Worm (Caenorhabditis elegans) whole organism, L4/young adult: ENCODE results near the gene R05A10.4.

ENCODE experiments used
- W03F9.2 ChIP-seq: fragments of 150-350 bp; optimal IDR thresholded peaks from 2 replicates; lab custom pipeline; 2014; ENCODE audit warnings: missing biosample characterization, missing genetic modification characterization
- dao-5 ChIP-seq: sonication (generic microtip); optimal IDR thresholded peaks from 2 replicates; lab custom pipeline; 2016; ENCODE audit warnings: missing genotype, missing genetic modification characterization, moderate library complexity, missing compliant biosample characterization
- him-1 ChIP-seq: sonication (generic microtip); optimal IDR thresholded peaks from 2 replicates; lab custom pipeline; 2016; ENCODE audit warnings: missing genotype, missing genetic modification reagents, missing genetic modification characterization, missing compliant biosample characterization

Gene R05A10.4

ce11 chrIV:14177058-14177457, 4.8 kb downstream of the R05A10.4 start, which contains the start of gene R05A10.2:
TSS of gene R05A10.2 (plus strand) at chrIV:14177271.
- TF ChIP-seq W03F9.2 = no peak
- TF ChIP-seq dao-5 = no peak
- no peak for TF ChIP-seq him-1 (tag; lab: Kevin White, UChicago)

- no peak for TF ChIP-seq him-1 (tag; lab: Kevin White, UChicago)
- TF ChIP-seq dao-5 = no peak
- TF ChIP-seq W03F9.2 = no peak
Measured at ce11 chrIV:14182077-14182476, 9.8 kb downstream of the R05A10.4 start, which contains the start of gene R05A10.1. TSS of gene R05A10.1 (plus strand) at chrIV:14182377.

- TF ChIP-seq him-1 (tag; lab: Kevin White, UChicago) (no peak), dao-5 (no peak), W03F9.2 (no peak)
Measured at ce11 chrIV:14186264-14186663, 14.0 kb downstream of the R05A10.4 start.

- TF ChIP-seq dao-5 = no peak
- TF ChIP-seq W03F9.2 = no peak
Measured at ce11 chrIV:14191919-14192318, 19.6 kb downstream of the R05A10.4 start, which contains the start of gene K01G12.22. TSS of gene K01G12.22 (plus strand) at chrIV:14192219.

ce11 chrIV:14193196-14193595, 20.9 kb downstream of the R05A10.4 start, which contains the start of gene K01G12.3:
TSS of gene K01G12.3 (plus strand) at chrIV:14193496.
- TF ChIP-seq dao-5 (no peak), W03F9.2 (no peak), him-1 (tag; lab: Kevin White, UChicago) (no peak)

- TF ChIP-seq him-1 (tag; lab: Kevin White, UChicago) = no peak
- no peak for TF ChIP-seq dao-5
- no peak for TF ChIP-seq W03F9.2
Measured at ce11 chrIV:14194317-14194716, 22.0 kb downstream of the R05A10.4 start.

- TF ChIP-seq him-1 (tag; lab: Kevin White, UChicago) = no peak
- TF ChIP-seq dao-5 = no peak
- TF ChIP-seq W03F9.2 = no peak
Measured at ce11 chrIV:14196176-14196575, 23.9 kb downstream of the R05A10.4 start, which contains the start of gene F02H6.2. TSS of gene F02H6.2 (plus strand) at chrIV:14196476.

ce11 chrIV:14203162-14203561, 30.9 kb downstream of the R05A10.4 start, which contains the start of gene F02H6.3:
TSS of gene F02H6.3 (plus strand) at chrIV:14203427.
- TF ChIP-seq dao-5 (no peak), W03F9.2 (no peak), him-1 (tag; lab: Kevin White, UChicago) (no peak)

ce11 chrIV:14215777-14216176, 43.5 kb downstream of the R05A10.4 start:
- TF ChIP-seq W03F9.2 (no peak), dao-5 (no peak), him-1 (tag; lab: Kevin White, UChicago) (no peak)

- TF ChIP-seq him-1 (tag; lab: Kevin White, UChicago) = no peak
- TF ChIP-seq W03F9.2 = no peak
- no peak for TF ChIP-seq dao-5
Measured at ce11 chrIV:14219714-14220113, 47.4 kb downstream of the R05A10.4 start, which contains the start of gene sqrd-1. TSS of gene sqrd-1 (plus strand) at chrIV:14219871.
